Fruit fly (Drosophila melanogaster): ENCODE measurements around the gene Edg91.

DNA sequence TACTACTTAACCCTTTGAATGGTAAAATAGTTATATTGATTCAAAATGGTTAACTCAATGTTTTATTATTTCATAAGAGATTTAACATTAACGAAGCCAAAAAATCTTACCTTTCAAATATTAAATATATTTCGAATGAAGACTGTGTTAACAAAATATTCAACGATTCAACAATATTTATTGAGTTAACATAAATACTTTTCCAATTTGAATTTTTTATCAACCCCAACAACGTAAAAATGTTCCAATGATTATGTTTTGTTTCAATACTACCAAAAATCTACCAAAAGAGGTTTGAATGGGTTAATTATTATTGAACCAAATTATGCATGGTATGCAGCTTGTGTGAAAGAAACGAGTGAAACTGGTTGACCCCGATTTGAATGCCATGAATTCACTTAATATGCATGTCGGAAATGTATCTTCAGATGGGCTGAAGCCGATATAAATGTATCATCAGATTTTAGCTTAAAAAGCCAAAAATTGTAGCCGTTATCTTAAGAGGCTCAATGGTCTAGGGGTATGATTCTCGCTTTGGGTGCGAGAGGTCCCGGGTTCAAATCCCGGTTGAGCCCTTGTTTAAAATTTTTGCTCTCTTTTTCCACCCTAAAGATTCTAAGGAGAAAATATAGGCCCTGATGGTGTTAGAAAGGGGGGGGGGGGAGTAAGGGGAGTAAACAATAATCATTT, 20.0 kb upstream of the Edg91 start:
- TF ChIP-seq Pif1B (GFP tag; optimal IDR thresholded peaks at IDR 0.05) (no peak), CG15710 (tag; optimal IDR thresholded peaks at IDR 0.05) (no peak), CG12605 (GFP tag; IDR thresholded peaks at IDR 0.05) (no peak), rn (GFP tag; IDR thresholded peaks at IDR 0.05) (no peak), Snoo (tag; optimal IDR thresholded peaks at IDR 0.05) (no peak), gl (tag; optimal IDR thresholded peaks at IDR 0.05) (no peak), CG34367 (tag; optimal IDR thresholded peaks at IDR 0.05) (no peak), CG9948 (tag; optimal IDR thresholded peaks at IDR 0.05) (no peak)
